Worm (Caenorhabditis elegans): ENCODE measurements around the gene col-154.

Gene col-154

DNA sequence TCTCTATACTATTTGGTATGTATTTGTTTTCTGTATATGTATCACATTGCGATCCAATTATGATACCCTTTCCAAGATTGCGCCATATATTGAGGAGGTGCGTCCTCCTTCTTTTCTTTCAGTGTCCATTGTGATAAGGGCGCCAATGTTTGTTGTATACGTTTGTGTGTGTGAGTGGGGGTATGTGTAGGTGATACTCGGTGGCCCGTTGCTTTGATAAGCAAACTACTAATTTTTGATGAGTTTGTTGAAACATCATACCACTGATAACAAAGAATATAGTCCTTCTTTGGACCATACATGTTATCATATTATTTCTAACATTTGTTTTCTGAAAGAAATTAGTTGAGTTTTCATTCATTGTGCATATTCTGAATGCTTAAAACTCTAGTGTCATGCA lies 18.5 kb downstream of the col-154 start:
- TF ChIP-seq daf-12 (tag; optimal IDR thresholded peaks at IDR 0.05): no peak
- no peak for TF ChIP-seq egl-5 (tag; optimal IDR thresholded peaks at IDR 0.05)
- no peak for TF ChIP-seq egl-27 (tag; optimal IDR thresholded peaks at IDR 0.05)
- no peak for TF ChIP-seq nhr-237 (tag; optimal IDR thresholded peaks at IDR 0.05)
- peak; percentile 90 for TF ChIP-seq elt-2 (tag; optimal IDR thresholded peaks at IDR 0.05)
- TF ChIP-seq pqm-1 (tag; optimal IDR thresholded peaks at IDR 0.05): peak; percentile 64
- TF ChIP-seq ama-1 (optimal IDR thresholded peaks at IDR 0.05): no peak

DNA sequence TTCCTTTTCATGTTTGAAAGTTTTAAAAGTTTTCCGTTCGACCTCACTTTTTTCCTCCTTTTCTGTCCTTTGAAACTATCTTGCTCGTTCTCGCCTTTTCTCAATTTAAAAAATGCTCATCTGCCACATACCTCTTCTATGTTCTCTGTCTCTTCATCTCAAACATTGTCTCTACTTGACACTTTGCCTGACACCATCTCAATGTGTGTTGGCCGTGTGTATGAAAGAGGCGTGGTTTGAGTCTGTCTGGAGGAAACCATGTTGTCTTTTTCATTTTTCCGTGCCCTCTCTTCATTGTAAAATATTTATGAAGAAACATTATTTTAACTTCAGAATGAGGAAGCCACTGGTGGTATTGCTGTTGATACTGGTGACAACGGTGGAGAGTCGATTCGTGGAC lies 22.1 kb downstream of the col-154 start, which contains the start of gene K03B8.6:
Gene K03B8.6 (plus strand): TSS at position 334 of the 400 bp plus-strand sequence.
- TF ChIP-seq ZK546.5 (tag; optimal IDR thresholded peaks at IDR 0.05) (no peak), ztf-4 (tag; optimal IDR thresholded peaks at IDR 0.05) (no peak), ceh-9 (tag; optimal IDR thresholded peaks at IDR 0.05) (no peak), pqm-1 (tag; optimal IDR thresholded peaks at IDR 0.05) (no peak), nhr-23 (tag; optimal IDR thresholded peaks at IDR 0.05) (no peak), elt-3 (tag; optimal IDR thresholded peaks at IDR 0.05) (no peak), lin-39 (tag; optimal IDR thresholded peaks at IDR 0.05) (no peak), tbx-2 (tag; optimal IDR thresholded peaks at IDR 0.05) (no peak), ztf-11 (tag; optimal IDR thresholded peaks at IDR 0.05) (no peak), egl-27 (tag; optimal IDR thresholded peaks at IDR 0.05) (no peak), fos-1 (tag; optimal IDR thresholded peaks at IDR 0.05) (no peak), elt-2 (tag; optimal IDR thresholded peaks at IDR 0.05) (no peak), nhr-237 (tag; optimal IDR thresholded peaks at IDR 0.05) (no peak), nfya-1 (tag; optimal IDR thresholded peaks at IDR 0.05; ENCODE audit: insufficient read depth) (no peak), jun-1 (tag; optimal IDR thresholded peaks at IDR 0.05) (no peak)

DNA sequence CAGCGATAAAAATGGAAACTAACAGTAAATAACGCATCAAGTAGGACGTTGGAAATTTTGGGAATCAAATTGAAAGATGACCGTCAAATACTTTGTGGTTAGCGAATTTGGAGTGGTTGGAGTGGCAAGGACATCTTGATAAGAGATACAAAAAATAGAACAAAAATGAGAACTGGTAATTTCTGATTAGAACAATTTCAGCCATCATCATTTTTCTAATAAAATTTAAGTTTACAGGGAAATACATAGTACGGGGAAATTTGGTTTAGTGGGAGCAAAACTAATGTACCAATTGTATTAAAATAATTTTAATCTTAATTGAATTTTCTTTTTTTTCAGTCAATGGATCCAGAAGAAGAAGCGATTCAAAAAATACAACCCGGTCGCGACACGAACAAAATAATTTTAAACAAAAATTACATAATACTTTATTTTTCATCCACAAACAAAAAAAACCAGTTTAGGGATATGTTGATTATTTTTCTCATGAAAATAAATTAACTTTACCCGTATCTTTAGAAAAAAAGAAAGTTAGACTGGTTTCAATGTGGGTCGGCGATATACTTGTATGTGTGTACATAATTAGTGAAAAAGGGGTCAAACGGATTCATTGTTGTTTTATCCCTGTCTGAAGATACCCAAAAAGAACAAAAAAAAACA lies 25.9 kb downstream of the col-154 start, which contains the start of the genes K03B8.8 and grl-3:
Gene K03B8.8 (minus strand): TSS at position 101 of the 660 bp plus-strand sequence.
Gene grl-3 (plus strand): TSS at position 610 of the 660 bp plus-strand sequence.
- no peak for TF ChIP-seq elt-1 (tag; optimal IDR thresholded peaks at IDR 0.05)
- TF ChIP-seq unc-39 (tag; optimal IDR thresholded peaks at IDR 0.05): no peak
- no peak for TF ChIP-seq nhr-25 (tag; optimal IDR thresholded peaks at IDR 0.05)
- no peak for TF ChIP-seq ceh-16 (tag; optimal IDR thresholded peaks at IDR 0.05)
- no peak for TF ChIP-seq mml-1 (tag; optimal IDR thresholded peaks at IDR 0.05)
- no peak for TF ChIP-seq pqm-1 (tag; optimal IDR thresholded peaks at IDR 0.05)
- no peak for TF ChIP-seq nhr-237 (tag; optimal IDR thresholded peaks at IDR 0.05)
- no peak for TF ChIP-seq nhr-28 (tag; optimal IDR thresholded peaks at IDR 0.05)
- TF ChIP-seq nhr-23 (tag; optimal IDR thresholded peaks at IDR 0.05): no peak
- TF ChIP-seq R02D3.7 (tag; optimal IDR thresholded peaks at IDR 0.05): no peak
- TF ChIP-seq nhr-12 (tag; optimal IDR thresholded peaks at IDR 0.05): no peak
- TF ChIP-seq ztf-4 (tag; optimal IDR thresholded peaks at IDR 0.05): no peak
- no peak for TF ChIP-seq fos-1 (tag; optimal IDR thresholded peaks at IDR 0.05)
- no peak for TF ChIP-seq egl-27 (tag; optimal IDR thresholded peaks at IDR 0.05)
- no peak for TF ChIP-seq zag-1 (tag; optimal IDR thresholded peaks at IDR 0.05)
- TF ChIP-seq ceh-82 (tag; optimal IDR thresholded peaks at IDR 0.05): no peak
- no peak for TF ChIP-seq ceh-9 (tag; optimal IDR thresholded peaks at IDR 0.05)

DNA sequence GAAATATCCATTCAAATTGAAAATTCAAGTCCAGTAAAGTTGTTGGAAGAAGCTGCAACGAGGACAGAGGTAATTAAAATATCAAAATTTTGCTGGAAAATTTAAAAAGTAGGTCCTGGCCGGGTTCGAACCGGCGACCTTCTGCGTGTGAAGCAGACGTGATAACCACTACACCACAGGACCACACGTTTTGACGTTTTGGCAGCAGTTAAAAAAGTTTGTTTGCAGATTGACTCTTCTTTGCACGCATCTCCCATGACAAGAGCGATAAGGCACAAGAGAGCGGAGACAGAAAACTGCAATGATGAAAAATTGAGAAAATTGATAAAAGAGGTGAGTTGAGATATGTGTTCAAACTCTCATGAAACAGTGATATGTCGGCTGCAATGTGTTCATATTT lies 27.0 kb downstream of the col-154 start:
- TF ChIP-seq nfya-1 (tag; optimal IDR thresholded peaks at IDR 0.05; ENCODE audit: insufficient read depth) (no peak), lsy-12 (tag; optimal IDR thresholded peaks at IDR 0.05) (peak; percentile 2), ama-1 (optimal IDR thresholded peaks at IDR 0.05) (no peak), fos-1 (tag; optimal IDR thresholded peaks at IDR 0.05) (no peak), eor-1 (tag; optimal IDR thresholded peaks at IDR 0.05) (no peak), daf-12 (tag; optimal IDR thresholded peaks at IDR 0.05) (no peak), elt-1 (tag; optimal IDR thresholded peaks at IDR 0.05) (no peak), snpc-4 (tag; optimal IDR thresholded peaks at IDR 0.05) (peak; percentile 14), hmg-11 (tag; optimal IDR thresholded peaks at IDR 0.05) (no peak), nhr-237 (tag; optimal IDR thresholded peaks at IDR 0.05) (no peak), lin-15B (tag; optimal IDR thresholded peaks at IDR 0.05) (no peak), sea-2 (GFP tag; optimal IDR thresholded peaks at IDR 0.05) (no peak), elt-3 (tag; optimal IDR thresholded peaks at IDR 0.05) (no peak), ceh-82 (tag; optimal IDR thresholded peaks at IDR 0.05) (no peak), elt-2 (tag; optimal IDR thresholded peaks at IDR 0.05) (peak; percentile 79), pqm-1 (tag; optimal IDR thresholded peaks at IDR 0.05) (peak; percentile 60), ztf-4 (tag; optimal IDR thresholded peaks at IDR 0.05) (no peak), unc-39 (tag; optimal IDR thresholded peaks at IDR 0.05) (no peak), jun-1 (tag; optimal IDR thresholded peaks at IDR 0.05) (peak; percentile 58)

All from whole organism, L3 larva.